Fruit fly (Drosophila melanogaster) whole organism, embryonic: Measurements from ENCODE around the gene CG14219.

Experiments
- CG10147 ChIP-seq: fragments of 200-800 bp; sonication (Bioruptor generic); optimal IDR thresholded peaks from 2 replicates; lab custom pipeline; 2019; ENCODE audit warnings: missing biosample characterization, mild to moderate bottlenecking, missing genetic modification characterization, moderate library complexity
- CG10209 ChIP-seq: fragments of 200-800 bp; sonication (Bioruptor generic); optimal IDR thresholded peaks from 3 replicates; lab custom pipeline; 2017; ENCODE audit warnings: missing biosample characterization, mild to moderate bottlenecking, missing genetic modification characterization, missing genetic modification reagents
- CG10654 ChIP-seq: fragments of 200-800 bp; sonication (Bioruptor generic); optimal IDR thresholded peaks from 2 replicates; lab custom pipeline; 2016; ENCODE audit warnings: missing biosample characterization, missing genetic modification characterization
- CG11696 ChIP-seq: fragments of 200-800 bp; sonication (Bioruptor generic); IDR thresholded peaks from 2 replicates; pipeline ENCODE4 v1.3.6; 2022; ENCODE audit warnings: missing biosample characterization, missing genetic modification characterization
- CG12769 ChIP-seq: fragments of 200-800 bp; sonication (Bioruptor generic); optimal IDR thresholded peaks from 2 replicates; lab custom pipeline; 2019; ENCODE audit warnings: missing biosample characterization, mild to moderate bottlenecking, missing genetic modification characterization, moderate library complexity
- CG13123 ChIP-seq: fragments of 200-800 bp; sonication (Bioruptor generic); optimal IDR thresholded peaks from 2 replicates; lab custom pipeline; 2016; ENCODE audit warnings: missing biosample characterization, missing genetic modification characterization
- CG13424 ChIP-seq: fragments of 200-800 bp; sonication (Bioruptor generic); optimal IDR thresholded peaks from 2 replicates; lab custom pipeline; 2019; ENCODE audit warnings: missing biosample characterization, mild to moderate bottlenecking, missing genetic modification characterization, moderate library complexity
- CG13775 ChIP-seq: fragments of 200-800 bp; sonication (Bioruptor generic); optimal IDR thresholded peaks from 3 replicates; lab custom pipeline; 2017; ENCODE audit warnings: missing biosample characterization, mild to moderate bottlenecking, missing genetic modification characterization
- CG16779 ChIP-seq: fragments of 200-800 bp; sonication (Bioruptor generic); IDR thresholded peaks from 2 replicates; pipeline ENCODE4 v1.3.6; 2022; ENCODE audit warnings: missing biosample characterization, missing genetic modification characterization
- CG17568 ChIP-seq: fragments of 200-800 bp; sonication (Bioruptor generic); optimal IDR thresholded peaks from 2 replicates; lab custom pipeline; 2018; ENCODE audit warnings: missing biosample characterization, mild to moderate bottlenecking, missing genetic modification characterization, moderate library complexity
- CG17802 ChIP-seq: fragments of 200-800 bp; sonication (Bioruptor generic); optimal IDR thresholded peaks from 2 replicates; lab custom pipeline; 2018; ENCODE audit warnings: missing biosample characterization, mild to moderate bottlenecking, missing genetic modification characterization, moderate library complexity
- CG1832 ChIP-seq: fragments of 200-800 bp; sonication (Bioruptor generic); optimal IDR thresholded peaks from 2 replicates; lab custom pipeline; 2017; ENCODE audit warnings: missing biosample characterization, mild to moderate bottlenecking, missing genetic modification characterization, inconsistent platforms
- CG2199 ChIP-seq: fragments of 200-800 bp; sonication (Bioruptor generic); IDR thresholded peaks from 3 replicates; pipeline ENCODE4 v1.3.6; 2022; ENCODE audit warnings: missing biosample characterization, missing genetic modification characterization
- CG2202 ChIP-seq: fragments of 200-800 bp; sonication (Bioruptor generic); optimal IDR thresholded peaks from 2 replicates; lab custom pipeline; 2018; ENCODE audit warnings: missing biosample characterization, mild to moderate bottlenecking, missing genetic modification characterization
- CG34422 ChIP-seq: fragments of 200-800 bp; sonication (Bioruptor generic); IDR thresholded peaks from 3 replicates; pipeline ENCODE4 v1.3.6; 2022; ENCODE audit warnings: missing biosample characterization, missing genetic modification characterization
- CG3726 ChIP-seq: fragments of 200-800 bp; sonication (Bioruptor generic); IDR thresholded peaks from 3 replicates; pipeline ENCODE4, ENCODE4 v1.3.6; 2022; ENCODE audit warnings: missing biosample characterization, missing genetic modification characterization
- CG4424 ChIP-seq: fragments of 200-800 bp; sonication (Bioruptor generic); optimal IDR thresholded peaks from 3 replicates; lab custom pipeline; 2016; ENCODE audit warnings: missing biosample characterization, missing genetic modification characterization
- CG8924 ChIP-seq: fragments of 200-800 bp; optimal IDR thresholded peaks from 3 replicates; lab custom pipeline; 2019; ENCODE audit warnings: missing biosample characterization, mild to moderate bottlenecking, missing genetic modification characterization, moderate library complexity
- Camta ChIP-seq: fragments of 200-800 bp; sonication (Bioruptor generic); optimal IDR thresholded peaks from 2 replicates; lab custom pipeline; 2016; ENCODE audit warnings: missing biosample characterization, missing genetic modification characterization
- Chrac-16 ChIP-seq: fragments of 200-800 bp; sonication (Bioruptor generic); optimal IDR thresholded peaks from 3 replicates; lab custom pipeline; 2016; ENCODE audit warnings: missing biosample characterization, missing genetic modification characterization
- CrebB ChIP-seq: fragments of 200-800 bp; sonication (Bioruptor generic); optimal IDR thresholded peaks from 3 replicates; lab custom pipeline; 2018; ENCODE audit warnings: missing biosample characterization, mild to moderate bottlenecking, missing genetic modification characterization
- Dbx ChIP-seq: fragments of 200-800 bp; sonication (Bioruptor generic); IDR thresholded peaks from 3 replicates; pipeline ENCODE4 v1.3.6; 2022; ENCODE audit warnings: missing biosample characterization, missing genetic modification characterization
- Dip2 ChIP-seq: fragments of 200-800 bp; sonication (Bioruptor generic); IDR thresholded peaks from 2 replicates; pipeline ENCODE4 v1.3.6; 2022; ENCODE audit warnings: missing biosample characterization, missing genetic modification characterization
- Dp ChIP-seq: fragments of 200-800 bp; sonication (Bioruptor generic); optimal IDR thresholded peaks from 2 replicates; lab custom pipeline; 2018; ENCODE audit warnings: missing biosample characterization, mild to moderate bottlenecking, missing genetic modification characterization, moderate library complexity
- E2f1 ChIP-seq: fragments of 200-800 bp; sonication (Bioruptor generic); IDR thresholded peaks from 2 replicates; pipeline ENCODE4 v1.3.6; 2022; ENCODE audit warnings: missing biosample characterization, missing genetic modification characterization
- Ets65A ChIP-seq: fragments of 200-800 bp; sonication (Bioruptor generic); peaks from one replicate; lab custom pipeline; 2016; ENCODE audit warnings: missing biosample characterization, missing genetic modification characterization
- Hey ChIP-seq: fragments of 200-800 bp; sonication (Bioruptor generic); optimal IDR thresholded peaks from 3 replicates; lab custom pipeline; 2018; ENCODE audit warnings: missing biosample characterization, mild to moderate bottlenecking, missing genetic modification characterization
- Hmr ChIP-seq: fragments of 200-800 bp; sonication (Bioruptor generic); optimal IDR thresholded peaks from 3 replicates; lab custom pipeline; 2017; ENCODE audit warnings: mild to moderate bottlenecking, missing biosample characterization, missing genetic modification reagents, missing genetic modification characterization
- NFAT ChIP-seq: fragments of 200-800 bp; sonication (Bioruptor generic); IDR thresholded peaks from 2 replicates; pipeline ENCODE4 v1.3.6; 2022; ENCODE audit warnings: missing biosample characterization, missing genetic modification characterization
- Ravus ChIP-seq: fragments of 200-800 bp; sonication (Bioruptor generic); IDR thresholded peaks from 2 replicates; pipeline ENCODE4 v1.3.6; 2022; ENCODE audit warnings: missing biosample characterization, missing genetic modification characterization
- Sin3A ChIP-seq: fragments of >200 bp; optimal IDR thresholded peaks from 2 replicates; lab custom pipeline; 2018
- Sox102F ChIP-seq: fragments of 200-800 bp; sonication (Bioruptor generic); optimal IDR thresholded peaks from 2 replicates; lab custom pipeline; 2018; ENCODE audit warnings: missing biosample characterization, mild to moderate bottlenecking, missing genetic modification characterization, moderate library complexity
- Xbp1 ChIP-seq: fragments of 200-800 bp; sonication (Bioruptor generic); optimal IDR thresholded peaks from 3 replicates; lab custom pipeline; 2016; ENCODE audit warnings: missing biosample characterization, mild to moderate bottlenecking, missing genetic modification characterization
- aop ChIP-seq: fragments of 200-800 bp; sonication (Bioruptor generic); IDR thresholded peaks from 2 replicates; pipeline ENCODE4 v1.3.6; 2022; ENCODE audit warnings: missing biosample characterization, missing genetic modification characterization
- br ChIP-seq: fragments of >200 bp; optimal IDR thresholded peaks from 2 replicates; lab custom pipeline; 2017
- cad ChIP-seq: fragments of >200 bp; optimal IDR thresholded peaks from 2 replicates; lab custom pipeline; 2017; ENCODE audit warnings: missing biosample characterization, missing genetic modification characterization
- crol ChIP-seq: fragments of 200-800 bp; sonication (Bioruptor generic); IDR thresholded peaks from 2 replicates; pipeline ENCODE4 v1.3.6; 2022; ENCODE audit warnings: missing biosample characterization, missing genetic modification characterization
- crp ChIP-seq, 2 experiments: fragments of 200-800 bp; sonication (Bioruptor generic); optimal IDR thresholded peaks; 2 replicates in 1 of 2; 3 replicates in 1 of 2; lab custom pipeline; 2017; ENCODE audit warnings: missing biosample characterization in 2 of 2, missing genetic modification characterization in 2 of 2, mild to moderate bottlenecking in 1 of 2, moderate library complexity in 1 of 2
- exex ChIP-seq: fragments of 200-800 bp; sonication (Bioruptor generic); optimal IDR thresholded peaks from 4 replicates; lab custom pipeline; 2018; ENCODE audit warnings: missing biosample characterization, mild to moderate bottlenecking, missing genetic modification characterization, moderate library complexity
- fd102C ChIP-seq: fragments of 200-800 bp; sonication (Bioruptor generic); optimal IDR thresholded peaks from 2 replicates; lab custom pipeline; 2018; ENCODE audit warnings: missing biosample characterization, mild to moderate bottlenecking, missing genetic modification characterization, moderate library complexity
- ftz-f1 ChIP-seq: fragments of 200-800 bp; sonication (Bioruptor generic); optimal IDR thresholded peaks from 2 replicates; lab custom pipeline; 2016; ENCODE audit warnings: missing biosample characterization, missing genetic modification characterization
- gcm ChIP-seq: fragments of 200-800 bp; sonication (Bioruptor generic); optimal IDR thresholded peaks from 2 replicates; lab custom pipeline; 2019; ENCODE audit warnings: missing biosample characterization, mild to moderate bottlenecking, missing genetic modification characterization, moderate library complexity
- gem ChIP-seq: fragments of 200-800 bp; sonication (Bioruptor generic); optimal IDR thresholded peaks from 2 replicates; lab custom pipeline; 2019; ENCODE audit warnings: missing biosample characterization, mild to moderate bottlenecking, missing genetic modification characterization, moderate library complexity
- gsb ChIP-seq: fragments of 200-800 bp; sonication (Bioruptor generic); IDR thresholded peaks from 2 replicates; pipeline ENCODE4 v1.3.6; 2022; ENCODE audit warnings: missing biosample characterization, missing genetic modification characterization
- hbn ChIP-seq: fragments of 200-800 bp; sonication (Bioruptor generic); IDR thresholded peaks from 2 replicates; pipeline ENCODE4 v1.3.6; 2022; ENCODE audit warnings: missing biosample characterization, missing genetic modification characterization; ENCODE audit not compliant: partially characterized antibody
- hkb ChIP-seq, 2 experiments: fragments of 200-800 bp in 1 of 2; fragments of >200 bp in 1 of 2; sonication (Bioruptor generic) in 1 of 2; IDR thresholded peaks in 1 of 2; optimal IDR thresholded peaks in 1 of 2; 2 replicates each; pipeline versions ENCODE4 v1.3.6 to Lab custom; 2017 to 2022; ENCODE audit warnings: missing biosample characterization in 1 of 2, missing genetic modification characterization in 1 of 2
- pb ChIP-seq: fragments of 200-800 bp; sonication (Bioruptor generic); optimal IDR thresholded peaks from 3 replicates; lab custom pipeline; 2016; ENCODE audit warnings: missing biosample characterization, missing genetic modification characterization
- sqz ChIP-seq: fragments of 200-800 bp; sonication (Bioruptor generic); optimal IDR thresholded peaks from 3 replicates; lab custom pipeline; 2018; ENCODE audit warnings: missing biosample characterization, mild to moderate bottlenecking, missing genetic modification characterization
- sug ChIP-seq: fragments of 200-800 bp; optimal IDR thresholded peaks from 2 replicates; lab custom pipeline; 2019; ENCODE audit warnings: missing biosample characterization, mild to moderate bottlenecking, missing genetic modification characterization, moderate library complexity
- toy ChIP-seq: fragments of 200-800 bp; sonication (Bioruptor generic); IDR thresholded peaks from 2 replicates; pipeline ENCODE4 v1.3.6; 2022; ENCODE audit warnings: missing biosample characterization, missing genetic modification characterization
- zen ChIP-seq: fragments of 200-800 bp; sonication (Bioruptor generic); optimal IDR thresholded peaks from 3 replicates; lab custom pipeline; 2018; ENCODE audit warnings: missing biosample characterization, mild to moderate bottlenecking, missing genetic modification characterization, moderate library complexity
- zf30C ChIP-seq: fragments of 200-800 bp; sonication (Bioruptor generic); optimal IDR thresholded peaks from 3 replicates; lab custom pipeline; 2018; ENCODE audit warnings: missing biosample characterization, mild to moderate bottlenecking, missing genetic modification characterization

The CG14219 gene

dm6 chrX:19604997-19605396 is 15.0 kb upstream of the CG14219 start, which contains the start of gene CG14207 (continued):
- TF ChIP-seq CG16779 (GFP tag; lab: Robert Waterston, UW) (0 out of 2 replicates have a peak, but pooled peaks have one; percentile 40), Sin3A (no peak), CG17802 (tag; lab: Kevin White, UChicago) (no peak), Camta (GFP tag; lab: Kevin White, UChicago) (no peak), toy (no peak), CG13775 (GFP tag; lab: Kevin White, UChicago) (no peak), Hmr (GFP tag; lab: Kevin White, UChicago) (peak; percentile 32), CG34422 (GFP tag; lab: Robert Waterston, UW) (0 out of 3 replicates have a peak, but pooled peaks have one; percentile 29), aop (GFP tag; lab: Robert Waterston, UW) (no peak), Dp (GFP tag; lab: Kevin White, UChicago) (peak; percentile 78), E2f1 (no peak), Dbx (GFP tag; lab: Robert Waterston, UW) (peak; percentile 50; the same call in 2 of the 3 replicates), Sox102F (GFP tag; lab: Kevin White, UChicago) (no peak), Dip2 (GFP tag; lab: Robert Waterston, UW) (no peak), Xbp1 (GFP tag; lab: Kevin White, UChicago) (no peak), sqz (peak; percentile 22), hkb (optimal IDR thresholded peaks at IDR 0.05; lab: Kevin White, UChicago) (no peak), hkb (GFP tag; IDR thresholded peaks at IDR 0.05; lab: Robert Waterston, UW) (no peak), CG12769 (tag; lab: Kevin White, UChicago) (no peak), CG10654 (GFP tag; lab: Kevin White, UChicago) (no peak), zf30C (GFP tag; lab: Kevin White, UChicago) (no peak), sug (tag; lab: Kevin White, UChicago) (no peak), gcm (GFP tag; lab: Kevin White, UChicago) (no peak), CG2202 (no peak), zen (tag; lab: Kevin White, UChicago) (no peak), Ets65A (GFP tag; lab: Kevin White, UChicago) (no peak), hbn (GFP tag; lab: Robert Waterston, UW) (peak; percentile 57; the same call in 1 of the 2 replicates), CG4424 (GFP tag; lab: Kevin White, UChicago) (no peak), CrebB (tag; lab: Kevin White, UChicago) (peak; percentile 17), CG10209 (no peak), CG13123 (GFP tag; lab: Kevin White, UChicago) (no peak), crol (no peak), gem (no peak), CG8924 (tag; lab: Kevin White, UChicago) (no peak), Ravus (GFP tag; lab: Robert Waterston, UW) (no peak), CG10147 (GFP tag; lab: Kevin White, UChicago) (no peak), crp (GFP tag; optimal IDR thresholded peaks at IDR 0.05; lab: Kevin White, UChicago) (no peak), Chrac-16 (GFP tag; lab: Kevin White, UChicago) (no peak), CG3726 (GFP tag; lab: Robert Waterston, UW) (no peak), NFAT (peak; percentile 23; the same call in 1 of the 2 replicates), CG2199 (no peak), Hey (tag; lab: Kevin White, UChicago) (no peak), cad (no peak), ftz-f1 (no peak), CG1832 (GFP tag; lab: Kevin White, UChicago) (no peak), CG13424 (tag; lab: Kevin White, UChicago) (no peak), pb (GFP tag; lab: Kevin White, UChicago) (no peak), exex (peak; percentile 27), br (no peak), CG11696 (no peak), CG17568 (no peak), gsb (GFP tag; lab: Robert Waterston, UW) (0 out of 2 replicates have a peak, but pooled peaks have one; percentile 8), fd102C (no peak)
